Worm (Caenorhabditis elegans): ENCODE results near the gene Y49F6B.12.

ce11 chrII:3518961-3519544 is 46.8 kb upstream of the Y49F6B.12 start, which contains the start of gene clec-126:
- TF ChIP-seq daf-12 (tag; optimal IDR thresholded peaks at IDR 0.05): no peak
- TF ChIP-seq nhr-25 (tag; optimal IDR thresholded peaks at IDR 0.05; ENCODE audit: borderline replicate concordance, insufficient read depth): no peak
- no peak for TF ChIP-seq lin-39 (tag; optimal IDR thresholded peaks at IDR 0.05)
- peak; percentile 59 for TF ChIP-seq ztf-7 (tag; optimal IDR thresholded peaks at IDR 0.05)
- peak; percentile 27 to 85 for TF ChIP-seq lsy-2 (tag; optimal IDR thresholded peaks at IDR 0.05)
- TF ChIP-seq nhr-11 (tag; optimal IDR thresholded peaks at IDR 0.05): no peak
- TF ChIP-seq snpc-4 (tag; optimal IDR thresholded peaks at IDR 0.05): peak; percentile 12
- no peak for TF ChIP-seq daf-8 (GFP tag; IDR thresholded peaks at IDR 0.05)
- peak; percentile 89 for TF ChIP-seq nhr-102 (tag; optimal IDR thresholded peaks at IDR 0.05)
- TF ChIP-seq aly-2 (tag; optimal IDR thresholded peaks at IDR 0.05): no peak
- TF ChIP-seq ceh-62 (tag; optimal IDR thresholded peaks at IDR 0.05): no peak

Data from whole organism, L4 larva.